Worm (Caenorhabditis elegans) whole organism, early embryonic: Measurements from ENCODE around the gene clec-164.

Source experiments
- aly-1 ChIP-seq: sonication (generic microtip); optimal IDR thresholded peaks from 2 replicates; lab custom pipeline; 2016; ENCODE audit warnings: missing genetic modification characterization, missing compliant biosample characterization
- flt-1 ChIP-seq: fragments of 200-800 bp; sonication (Bioruptor generic); IDR thresholded peaks from 2 replicates; pipeline ENCODE4 v1.3.6; 2022; ENCODE audit warnings: missing genetic modification characterization, missing compliant biosample characterization
- hmbx-1 ChIP-seq: sonication (generic microtip); optimal IDR thresholded peaks from 2 replicates; lab custom pipeline; 2016; ENCODE audit warnings: mild to moderate bottlenecking, missing genetic modification characterization, missing compliant biosample characterization

- TF ChIP-seq flt-1 (GFP tag; lab: Robert Waterston, UW) (no peak), aly-1 (no peak), hmbx-1 (tag; lab: Kevin White, UChicago) (no peak)
These were observed 25.4 kb downstream of the clec-164 start for ce11 chrIV:741831-742230.
